Worm (Caenorhabditis elegans) whole organism, young adult: ENCODE data around the gene ugt-3.

Experiments used
- C06A6.2 ChIP-seq: fragments of 200-800 bp; sonication (Bioruptor generic); conservative IDR thresholded peaks from 2 replicates; pipeline ENCODE4 v1.3.6; 2022; ENCODE audit warnings: missing genetic modification characterization, missing compliant biosample characterization
- ama-1 ChIP-seq, 3 experiments: fragments of 150-350 bp in 1 of 3; sonication (generic microtip) in 2 of 3; optimal IDR thresholded peaks; 2 replicates each; lab custom pipeline; 2014 to 2018; ENCODE audit warnings: missing biosample characterization in 2 of 3, missing genetic modification characterization in 2 of 3, missing genetic modification reagents in 2 of 3
- dpl-1 ChIP-seq: fragments of 150-350 bp; optimal IDR thresholded peaks from 2 replicates; lab custom pipeline; 2014; ENCODE audit warnings: missing biosample characterization, missing genetic modification reagents, missing genetic modification characterization
- lin-26 ChIP-seq: fragments of 200-800 bp; sonication (Bioruptor generic); IDR thresholded peaks from 2 replicates; pipeline ENCODE4 v1.3.6; 2022; ENCODE audit warnings: missing genetic modification reagents, missing genetic modification characterization, missing compliant biosample characterization
- nhr-80 ChIP-seq: sonication (generic microtip); optimal IDR thresholded peaks from 2 replicates; lab custom pipeline; 2016; ENCODE audit warnings: missing genetic modification characterization, missing compliant biosample characterization
- repo-1 ChIP-seq: sonication (generic microtip); optimal IDR thresholded peaks from 2 replicates; lab custom pipeline; 2017; ENCODE audit warnings: mild to moderate bottlenecking, missing genetic modification characterization, missing compliant biosample characterization
- snpc-4 ChIP-seq, 5 experiments: fragments of 150-350 bp in 1 of 5; sonication (generic microtip) in 4 of 5; optimal IDR thresholded peaks; 2 replicates each; lab custom pipeline; 2014 to 2018; ENCODE audit warnings: missing genetic modification characterization in 5 of 5, missing biosample characterization in 3 of 5, antibody characterized with exemption in 2 of 5, mild to moderate bottlenecking in 2 of 5, missing compliant biosample characterization in 2 of 5, missing genotype in 2 of 5, moderate library complexity in 2 of 5, missing genetic modification reagents in 1 of 5

- no peak for TF ChIP-seq ama-1 (optimal IDR thresholded peaks at IDR 0.05; lab: Kevin White, UChicago)
- TF ChIP-seq ama-1 (GFP tag; optimal IDR thresholded peaks at IDR 0.05; lab: Kevin White, UChicago), result peak in 1 of 2 experiments; percentile 66
- TF ChIP-seq C06A6.2 (GFP tag; lab: Robert Waterston, UW), result no peak
- no peak for TF ChIP-seq dpl-1 (GFP tag; lab: Kevin White, UChicago)
- TF ChIP-seq nhr-80, result no peak
- TF ChIP-seq lin-26 (GFP tag; lab: Robert Waterston, UW), result no peak
- no peak for TF ChIP-seq repo-1 (tag; lab: Kevin White, UChicago)
- no peak for TF ChIP-seq snpc-4 (GFP tag; optimal IDR thresholded peaks at IDR 0.05; lab: Kevin White, UChicago)
- TF ChIP-seq snpc-4 (tag; optimal IDR thresholded peaks at IDR 0.05; lab: Kevin White, UChicago), result no peak
Measured at ce11 chrV:12816672-12817071, 16.6 kb upstream of the ugt-3 start.
